Worm (Caenorhabditis elegans): ENCODE results near the gene pbs-1.

ce11 chrIV:1659978-1660377 is 49.6 kb downstream of the pbs-1 start, which contains the start of gene Y41D4B.4:
- TF ChIP-seq unc-3 (GFP tag; conservative IDR thresholded peaks at IDR 0.05) (no peak), unc-3 (tag; optimal IDR thresholded peaks at IDR 0.05) (no peak), unc-55 (GFP tag; optimal IDR thresholded peaks at IDR 0.05) (no peak)
